Worm (Caenorhabditis elegans) whole organism, young adult: Measurements from ENCODE around the gene npr-28.

Source experiments
- F22D6.2 ChIP-seq: sonication (generic microtip); optimal IDR thresholded peaks from 2 replicates; lab custom pipeline; 2016; ENCODE audit warnings: mild to moderate bottlenecking, missing genetic modification characterization, missing compliant biosample characterization
- ama-1 ChIP-seq, 3 experiments: fragments of 150-350 bp in 1 of 3; sonication (generic microtip) in 2 of 3; optimal IDR thresholded peaks; 2 replicates each; lab custom pipeline; 2014 to 2018; ENCODE audit warnings: missing biosample characterization in 2 of 3, missing genetic modification characterization in 2 of 3, missing genetic modification reagents in 2 of 3
- aptf-2 ChIP-seq: fragments of 200-800 bp; sonication (Bioruptor generic); conservative IDR thresholded peaks from 2 replicates; pipeline ENCODE4 v1.3.6; 2022; ENCODE audit warnings: missing genetic modification reagents, missing genetic modification characterization, missing compliant biosample characterization
- atf-7 ChIP-seq: sonication (generic microtip); optimal IDR thresholded peaks from 2 replicates; lab custom pipeline; 2017; ENCODE audit warnings: mild to moderate bottlenecking, missing genetic modification characterization, missing compliant biosample characterization
- attf-5 ChIP-seq: fragments of 200-800 bp; sonication (Bioruptor generic); optimal IDR thresholded peaks from 2 replicates; lab custom pipeline; 2018; ENCODE audit warnings: mild to moderate bottlenecking, missing genetic modification characterization, missing compliant biosample characterization
- bed-1 ChIP-seq: fragments of 200-800 bp; sonication (Bioruptor generic); IDR thresholded peaks from 2 replicates; pipeline ENCODE4 v1.3.6; 2022; ENCODE audit warnings: missing genetic modification reagents, missing genetic modification characterization, missing compliant biosample characterization
- bed-2 ChIP-seq: fragments of 200-800 bp; sonication (Bioruptor generic); IDR thresholded peaks from 2 replicates; pipeline ENCODE4 v1.3.6; 2022; ENCODE audit warnings: missing genetic modification reagents, missing genetic modification characterization, missing compliant biosample characterization
- cebp-2 ChIP-seq: fragments of 200-800 bp; sonication (Bioruptor generic); IDR thresholded peaks from 2 replicates; pipeline ENCODE4 v1.3.6; 2022; ENCODE audit warnings: missing genetic modification characterization, missing compliant biosample characterization
- ceh-100 ChIP-seq: fragments of 200-800 bp; sonication (Bioruptor generic); IDR thresholded peaks from 2 replicates; pipeline ENCODE4 v1.3.6; 2022; ENCODE audit warnings: missing genetic modification reagents, missing genetic modification characterization, missing compliant biosample characterization
- ceh-79 ChIP-seq: sonication (generic microtip); optimal IDR thresholded peaks from 2 replicates; lab custom pipeline; 2017; ENCODE audit warnings: mild to moderate bottlenecking, missing genetic modification characterization, missing compliant biosample characterization
- die-1 ChIP-seq: sonication (generic microtip); optimal IDR thresholded peaks from 2 replicates; lab custom pipeline; 2016; ENCODE audit warnings: missing genotype, mild to moderate bottlenecking, missing genetic modification characterization, missing compliant biosample characterization
- dpff-1 ChIP-seq: sonication (generic microtip); optimal IDR thresholded peaks from 2 replicates; lab custom pipeline; 2017; ENCODE audit warnings: mild to moderate bottlenecking, missing genetic modification characterization, missing compliant biosample characterization
- egl-18 ChIP-seq: fragments of 200-800 bp; sonication (Bioruptor generic); IDR thresholded peaks from 2 replicates; pipeline ENCODE4 v1.3.6; 2022; ENCODE audit warnings: missing genetic modification reagents, missing genetic modification characterization, missing compliant biosample characterization
- hlh-26 ChIP-seq: fragments of 200-800 bp; sonication (Bioruptor generic); conservative IDR thresholded peaks from 2 replicates; pipeline ENCODE4 v1.3.6; 2022; ENCODE audit warnings: missing genetic modification reagents, missing genetic modification characterization, missing compliant biosample characterization
- hrde-1 ChIP-seq: sonication (generic microtip); optimal IDR thresholded peaks from 2 replicates; lab custom pipeline; 2016; ENCODE audit warnings: missing genetic modification characterization, mild to moderate bottlenecking, missing compliant biosample characterization, moderate library complexity, missing genotype, missing genetic modification reagents, borderline replicate concordance
- lin-26 ChIP-seq: fragments of 200-800 bp; sonication (Bioruptor generic); IDR thresholded peaks from 2 replicates; pipeline ENCODE4 v1.3.6; 2022; ENCODE audit warnings: missing genetic modification reagents, missing genetic modification characterization, missing compliant biosample characterization
- lin-35 ChIP-seq, 3 experiments: fragments of 150-350 bp in 2 of 3; sonication (generic microtip) in 1 of 3; optimal IDR thresholded peaks; 2 replicates each; lab custom pipeline; 2014 to 2018; ENCODE audit warnings: missing biosample characterization in 3 of 3, missing genetic modification characterization in 3 of 3, missing genetic modification reagents in 3 of 3
- lsy-27 ChIP-seq: sonication (generic microtip); optimal IDR thresholded peaks from 2 replicates; lab custom pipeline; 2017; ENCODE audit warnings: missing genetic modification characterization, mild to moderate bottlenecking, missing compliant biosample characterization, antibody characterized with exemption, missing genotype, borderline replicate concordance; ENCODE audit not compliant: insufficient read depth
- madf-10 ChIP-seq: sonication (generic microtip); optimal IDR thresholded peaks from 2 replicates; lab custom pipeline; 2016; ENCODE audit warnings: mild to moderate bottlenecking, missing genetic modification characterization, missing compliant biosample characterization
- madf-3 ChIP-seq: fragments of 200-800 bp; sonication (Bioruptor generic); IDR thresholded peaks from 2 replicates; pipeline ENCODE4 v1.3.6; 2022; ENCODE audit warnings: missing genetic modification reagents, missing genetic modification characterization, missing compliant biosample characterization
- mel-28 ChIP-seq: sonication (generic microtip); optimal IDR thresholded peaks from 2 replicates; lab custom pipeline; 2016; ENCODE audit warnings: borderline replicate concordance, mild to moderate bottlenecking, missing genetic modification characterization, missing compliant biosample characterization
- nhr-179 ChIP-seq: sonication (generic microtip); optimal IDR thresholded peaks from 2 replicates; lab custom pipeline; 2016; ENCODE audit warnings: mild to moderate bottlenecking, missing genetic modification characterization, missing compliant biosample characterization
- nhr-80 ChIP-seq: sonication (generic microtip); optimal IDR thresholded peaks from 2 replicates; lab custom pipeline; 2016; ENCODE audit warnings: missing genetic modification characterization, missing compliant biosample characterization
- nhr-90 ChIP-seq: sonication (generic microtip); optimal IDR thresholded peaks from 2 replicates; lab custom pipeline; 2016; ENCODE audit warnings: missing genotype, mild to moderate bottlenecking, missing genetic modification characterization, missing compliant biosample characterization
- pbrm-1 ChIP-seq: fragments of 200-800 bp; sonication (Bioruptor generic); IDR thresholded peaks from 2 replicates; pipeline ENCODE4 v1.3.6; 2022; ENCODE audit warnings: missing genetic modification reagents, missing genetic modification characterization, missing compliant biosample characterization
- rcor-1 ChIP-seq: fragments of 200-800 bp; sonication (Bioruptor generic); IDR thresholded peaks from 2 replicates; pipeline ENCODE4 v1.3.6; 2022; ENCODE audit warnings: missing genetic modification reagents, missing genetic modification characterization, missing compliant biosample characterization
- sdz-38 ChIP-seq: sonication (generic microtip); optimal IDR thresholded peaks from 2 replicates; lab custom pipeline; 2016; ENCODE audit warnings: missing genotype, missing genetic modification characterization, missing compliant biosample characterization
- sea-2 ChIP-seq: fragments of 200-800 bp; sonication (Bioruptor generic); IDR thresholded peaks from 2 replicates; pipeline ENCODE4 v1.3.6; 2022; ENCODE audit warnings: missing genetic modification characterization, missing compliant biosample characterization
- snpc-3.4 ChIP-seq: sonication (generic microtip); optimal IDR thresholded peaks from 2 replicates; lab custom pipeline; 2017; ENCODE audit warnings: missing genetic modification characterization, mild to moderate bottlenecking, missing compliant biosample characterization, antibody characterized with exemption, moderate library complexity, missing genotype, missing genetic modification reagents
- sptf-2 ChIP-seq: fragments of 200-800 bp; sonication (Bioruptor generic); optimal IDR thresholded peaks from 2 replicates; lab custom pipeline; 2018; ENCODE audit warnings: mild to moderate bottlenecking, missing genetic modification characterization, missing compliant biosample characterization
- unc-130 ChIP-seq: sonication (generic microtip); optimal IDR thresholded peaks from 2 replicates; lab custom pipeline; 2016; ENCODE audit warnings: missing genetic modification reagents, missing genetic modification characterization, missing compliant biosample characterization
- ztf-26 ChIP-seq: sonication (generic microtip); optimal IDR thresholded peaks from 2 replicates; lab custom pipeline; 2017; ENCODE audit warnings: missing genetic modification characterization, missing compliant biosample characterization
- ztf-28 ChIP-seq: fragments of 200-800 bp; sonication (Bioruptor generic); IDR thresholded peaks from 2 replicates; pipeline ENCODE4 v1.3.6; 2022; ENCODE audit warnings: missing genetic modification reagents, missing genetic modification characterization, missing compliant biosample characterization
- ztf-6 ChIP-seq: fragments of 200-800 bp; sonication (Bioruptor generic); IDR thresholded peaks from 2 replicates; pipeline ENCODE4 v1.3.6; 2022; ENCODE audit warnings: missing genetic modification reagents, missing genetic modification characterization, missing compliant biosample characterization

npr-28 gene

DNA sequence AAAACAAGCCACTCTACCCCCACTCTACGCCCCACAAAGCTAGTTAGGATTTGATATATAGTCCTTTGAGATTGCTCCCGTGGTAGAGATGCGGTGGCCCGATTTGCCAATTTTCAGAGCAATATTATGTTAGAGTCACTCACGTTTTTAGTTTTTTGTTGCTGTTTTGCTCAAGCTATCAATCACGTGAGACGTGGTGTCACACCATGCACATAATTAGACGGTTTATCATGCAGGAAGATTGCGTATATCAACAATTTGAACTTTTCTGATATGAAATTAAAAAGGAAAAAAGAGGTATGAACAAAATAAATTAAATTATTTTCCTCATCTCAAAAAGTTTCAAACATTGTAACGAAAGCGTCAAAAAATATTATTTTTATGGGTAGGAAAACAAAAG, 5.4 kb upstream of the npr-28 start:
- TF ChIP-seq mel-28: no peak
- peak; percentile 51 for TF ChIP-seq nhr-80 (tag; lab: Kevin White, UChicago)
- no peak for TF ChIP-seq aptf-2 (GFP tag; lab: Robert Waterston, UW)
- no peak for TF ChIP-seq die-1

DNA sequence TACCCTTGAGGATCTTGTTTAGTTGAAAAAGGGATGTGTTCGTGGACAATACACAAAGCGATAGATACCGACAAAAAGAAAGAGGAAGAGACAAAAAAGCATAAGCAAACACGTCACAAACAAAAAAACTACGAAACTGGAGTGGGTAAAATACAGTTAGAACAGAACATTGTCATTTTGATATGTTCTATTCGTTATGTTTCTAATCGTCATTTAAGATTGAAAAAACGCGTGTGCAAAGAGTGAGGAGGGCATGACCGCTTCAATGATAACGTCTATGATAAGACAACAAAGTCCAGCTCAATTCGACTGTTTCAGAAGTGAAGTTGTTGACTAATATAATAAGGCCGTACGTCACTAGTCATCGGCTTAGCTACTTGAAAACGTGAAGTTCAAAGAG, 4.5 kb upstream of the npr-28 start:
- no peak for TF ChIP-seq unc-130 (GFP tag; lab: Kevin White, UChicago)
- TF ChIP-seq nhr-80 (tag; lab: Kevin White, UChicago): peak; percentile 94
- no peak for TF ChIP-seq egl-18
- peak; percentile 9 for TF ChIP-seq nhr-90 (tag; lab: Kevin White, UChicago)

DNA sequence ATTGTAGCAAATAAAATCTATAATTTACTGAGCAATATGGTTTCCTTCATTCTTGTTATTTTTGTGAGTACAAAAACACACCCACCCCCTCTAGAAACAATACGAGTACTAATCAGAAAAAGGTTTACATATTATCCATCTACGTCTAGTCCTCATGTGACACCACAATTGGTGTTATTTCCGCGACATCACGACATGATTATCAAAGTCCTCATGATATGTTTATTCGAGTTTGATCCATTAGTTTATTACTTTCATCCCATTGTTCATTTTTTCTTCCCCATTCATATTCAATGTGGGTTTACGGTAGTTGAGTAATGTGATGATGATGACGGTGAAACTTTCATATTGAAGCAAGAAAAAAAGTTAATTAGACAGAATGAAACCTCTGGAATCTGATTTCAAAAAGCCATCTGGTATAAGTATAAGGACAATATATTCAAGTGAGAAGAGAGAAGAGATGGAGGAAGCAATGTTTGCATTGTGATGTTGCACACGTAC, 3.5 kb upstream of the npr-28 start:
- TF ChIP-seq sea-2 (no peak), hrde-1 (tag; lab: Kevin White, UChicago) (no peak), madf-3 (GFP tag; lab: Robert Waterston, UW) (no peak), ceh-79 (tag; lab: Kevin White, UChicago) (no peak), sdz-38 (tag; lab: Kevin White, UChicago) (no peak), rcor-1 (no peak), ztf-6 (no peak), sptf-2 (GFP tag; lab: Kevin White, UChicago) (no peak), ceh-100 (GFP tag; lab: Robert Waterston, UW) (no peak), cebp-2 (no peak), snpc-3.4 (tag; lab: Kevin White, UChicago) (no peak), pbrm-1 (GFP tag; lab: Robert Waterston, UW) (no peak), nhr-179 (no peak), hlh-26 (GFP tag; lab: Robert Waterston, UW) (no peak), ztf-28 (GFP tag; lab: Robert Waterston, UW) (no peak), lin-35 (GFP tag; optimal IDR thresholded peaks at IDR 0.05; lab: Kevin White, UChicago) (no peak), bed-1 (GFP tag; lab: Robert Waterston, UW) (no peak)
- TF ChIP-seq, all 124 proteins: peak for 0

DNA sequence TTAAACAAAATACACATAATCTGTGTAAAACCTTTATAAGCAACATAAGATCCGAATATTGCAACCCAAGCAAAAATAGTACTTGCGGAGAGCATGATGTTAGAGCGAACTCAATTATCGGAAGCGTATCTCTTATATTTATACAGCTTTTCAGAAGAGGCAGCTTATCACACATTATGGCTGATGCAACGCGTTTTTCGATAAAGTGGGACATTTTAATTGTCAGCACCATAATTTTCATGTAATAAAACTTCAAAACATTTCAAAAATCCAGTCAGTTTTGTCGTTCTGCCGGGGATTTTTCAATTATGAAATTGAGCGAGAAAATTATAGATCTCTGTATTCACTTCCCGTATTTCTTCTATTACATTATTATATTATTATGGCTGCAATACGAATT, 4.6 kb downstream of the npr-28 start, which contains the start of gene drd-5:
Gene drd-5, minus strand, starts transcription at position 101 of the 400 bp plus-strand sequence.
- TF ChIP-seq madf-10 (tag; lab: Kevin White, UChicago) (no peak), attf-5 (no peak), lsy-27 (tag; lab: Kevin White, UChicago) (no peak), ztf-28 (GFP tag; lab: Robert Waterston, UW) (no peak), bed-2 (GFP tag; lab: Robert Waterston, UW) (no peak), ama-1 (optimal IDR thresholded peaks at IDR 0.05; lab: Kevin White, UChicago) (no peak), ama-1 (GFP tag; optimal IDR thresholded peaks at IDR 0.05; lab: Kevin White, UChicago) (no peak), F22D6.2 (no peak), atf-7 (tag; lab: Kevin White, UChicago) (no peak), ztf-26 (tag; lab: Kevin White, UChicago) (no peak), dpff-1 (tag; lab: Kevin White, UChicago) (no peak), sdz-38 (tag; lab: Kevin White, UChicago) (no peak), lin-26 (GFP tag; lab: Robert Waterston, UW) (no peak)
